Fruit fly (Drosophila melanogaster) whole organism, adult: ENCODE data around the gene CG12061.

Experiments
- CG11617 ChIP-seq: fragments of 200-800 bp; sonication (Bioruptor generic); optimal IDR thresholded peaks from 2 replicates; lab custom pipeline; 2017; ENCODE audit warnings: mild to moderate bottlenecking, missing biosample characterization, missing genetic modification reagents, missing genetic modification characterization
- CG12768 ChIP-seq: fragments of 200-800 bp; sonication (Bioruptor generic); optimal IDR thresholded peaks from 2 replicates; lab custom pipeline; 2017; ENCODE audit warnings: missing biosample characterization, missing genetic modification characterization, mild to moderate bottlenecking, moderate library complexity, missing genetic modification reagents
- CG33017 ChIP-seq: fragments of 200-800 bp; sonication (Bioruptor generic); optimal IDR thresholded peaks from 2 replicates; lab custom pipeline; 2018; ENCODE audit warnings: missing biosample characterization, mild to moderate bottlenecking, missing genetic modification characterization, moderate library complexity
- CG7045 ChIP-seq: fragments of 200-800 bp; sonication (Bioruptor generic); optimal IDR thresholded peaks from 2 replicates; lab custom pipeline; 2017; ENCODE audit warnings: missing biosample characterization, mild to moderate bottlenecking, missing genetic modification characterization
- Clk ChIP-seq: fragments of 200-800 bp; sonication (Bioruptor generic); optimal IDR thresholded peaks from 2 replicates; lab custom pipeline; 2017; ENCODE audit warnings: missing biosample characterization, missing genetic modification characterization
- Hr96 ChIP-seq: fragments of 200-800 bp; sonication (Bioruptor generic); optimal IDR thresholded peaks from 2 replicates; lab custom pipeline; 2016; ENCODE audit warnings: missing biosample characterization, missing genetic modification characterization
- kay ChIP-seq: fragments of 200-800 bp; sonication (Bioruptor generic); peaks from one replicate; lab custom pipeline; 2016; ENCODE audit warnings: missing biosample characterization, missing genetic modification characterization, borderline replicate concordance
- ovo ChIP-seq: fragments of 200-800 bp; sonication (Bioruptor generic); optimal IDR thresholded peaks from 2 replicates; lab custom pipeline; 2016; ENCODE audit warnings: missing biosample characterization, missing genetic modification characterization
- tj ChIP-seq: fragments of 200-800 bp; sonication (Bioruptor generic); optimal IDR thresholded peaks from 3 replicates; lab custom pipeline; 2017; ENCODE audit warnings: missing biosample characterization, mild to moderate bottlenecking, missing genetic modification characterization, moderate library complexity
- toe ChIP-seq: fragments of 200-800 bp; sonication (Bioruptor generic); optimal IDR thresholded peaks from 2 replicates; lab custom pipeline; 2016; ENCODE audit warnings: missing biosample characterization, missing genetic modification characterization

DNA sequence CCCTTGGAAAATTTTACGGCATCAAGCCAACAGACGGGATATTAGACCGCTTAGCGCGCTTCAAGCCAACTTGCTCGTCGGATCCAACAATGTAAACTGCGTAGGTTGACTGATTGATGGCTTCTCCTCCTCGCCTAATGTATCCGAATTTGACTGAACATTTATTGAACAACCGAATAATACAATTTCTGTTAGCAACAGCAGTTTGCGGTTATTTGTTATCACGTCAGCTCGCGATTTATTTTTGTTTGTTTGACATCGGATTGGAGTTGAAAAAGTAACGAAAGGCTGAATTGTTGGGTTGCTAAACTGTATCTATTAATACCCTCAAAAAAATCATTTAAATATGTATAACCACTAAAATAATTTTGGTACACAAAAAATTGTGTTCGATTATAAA is 56.7 kb downstream of the CG12061 start, which contains the start of gene CG17159:
- TF ChIP-seq Hr96 (GFP tag; lab: Kevin White, UChicago): no peak
- no peak for TF ChIP-seq toe (GFP tag; lab: Kevin White, UChicago)
- TF ChIP-seq ovo (GFP tag; lab: Kevin White, UChicago): no peak
- no peak for TF ChIP-seq tj
- TF ChIP-seq CG7045 (GFP tag; lab: Kevin White, UChicago): no peak
- TF ChIP-seq kay (GFP tag; lab: Kevin White, UChicago): no peak
- no peak for TF ChIP-seq CG12768 (GFP tag; lab: Kevin White, UChicago)
- TF ChIP-seq CG11617: no peak
- TF ChIP-seq Clk (GFP tag; lab: Kevin White, UChicago): no peak
- TF ChIP-seq CG33017 (tag; lab: Kevin White, UChicago): no peak
